Worm (Caenorhabditis elegans) whole organism, young adult: ENCODE measurements around the gene decr-1.3.

Experiments
- B0019.2 ChIP-seq: fragments of 200-800 bp; sonication (Bioruptor generic); conservative IDR thresholded peaks from 2 replicates; pipeline ENCODE4 v1.3.6; 2022; ENCODE audit warnings: missing genetic modification reagents, missing genetic modification characterization, missing compliant biosample characterization
- D2030.7 ChIP-seq: fragments of 200-800 bp; sonication (Bioruptor generic); IDR thresholded peaks from 2 replicates; pipeline ENCODE4 v1.3.6; 2022; ENCODE audit warnings: missing genetic modification reagents, missing genetic modification characterization, missing compliant biosample characterization
- F23B12.7 ChIP-seq: sonication (generic microtip); optimal IDR thresholded peaks from 2 replicates; lab custom pipeline; 2017; ENCODE audit warnings: missing genetic modification characterization, mild to moderate bottlenecking, missing compliant biosample characterization, antibody characterized with exemption, moderate library complexity; ENCODE audit not compliant: insufficient read depth
- F33H1.4 ChIP-seq: fragments of 200-800 bp; sonication (Bioruptor generic); IDR thresholded peaks from 2 replicates; pipeline ENCODE4 v1.3.6; 2022; ENCODE audit warnings: missing genetic modification reagents, missing genetic modification characterization, missing compliant biosample characterization
- F39B2.1 ChIP-seq: fragments of 200-800 bp; sonication (Bioruptor generic); IDR thresholded peaks from 2 replicates; pipeline ENCODE4 v1.3.6; 2022; ENCODE audit warnings: missing genetic modification reagents, missing genetic modification characterization, missing compliant biosample characterization
- F52B5.7 ChIP-seq: sonication (generic microtip); optimal IDR thresholded peaks from 2 replicates; lab custom pipeline; 2016; ENCODE audit warnings: mild to moderate bottlenecking, missing genetic modification characterization, missing compliant biosample characterization
- F55B11.4 ChIP-seq: sonication (generic microtip); optimal IDR thresholded peaks from 2 replicates; lab custom pipeline; 2016; ENCODE audit warnings: missing compliant biosample characterization, missing genetic modification characterization, borderline replicate concordance; ENCODE audit not compliant: insufficient read depth
- Y53F4B.3 ChIP-seq: fragments of 200-800 bp; sonication (Bioruptor generic); IDR thresholded peaks from 2 replicates; pipeline ENCODE4 v1.3.6; 2022; ENCODE audit warnings: missing genetic modification reagents, missing genetic modification characterization, missing compliant biosample characterization
- ZK185.1 ChIP-seq: sonication (generic microtip); optimal IDR thresholded peaks from 2 replicates; lab custom pipeline; 2016; ENCODE audit warnings: mild to moderate bottlenecking, missing genetic modification characterization, missing compliant biosample characterization; ENCODE audit not compliant: poor library complexity, severe bottlenecking
- aptf-2 ChIP-seq: fragments of 200-800 bp; sonication (Bioruptor generic); conservative IDR thresholded peaks from 2 replicates; pipeline ENCODE4 v1.3.6; 2022; ENCODE audit warnings: missing genetic modification reagents, missing genetic modification characterization, missing compliant biosample characterization
- aptf-3 ChIP-seq: fragments of 200-800 bp; sonication (Bioruptor generic); IDR thresholded peaks from 2 replicates; pipeline ENCODE4 v1.3.6; 2022; ENCODE audit warnings: missing genetic modification characterization, missing compliant biosample characterization
- atf-7 ChIP-seq: sonication (generic microtip); optimal IDR thresholded peaks from 2 replicates; lab custom pipeline; 2017; ENCODE audit warnings: mild to moderate bottlenecking, missing genetic modification characterization, missing compliant biosample characterization
- athp-1 ChIP-seq: sonication (generic microtip); optimal IDR thresholded peaks from 2 replicates; lab custom pipeline; 2017; ENCODE audit warnings: mild to moderate bottlenecking, missing genetic modification characterization, missing compliant biosample characterization
- attf-3 ChIP-seq: fragments of 200-800 bp; sonication (Bioruptor generic); conservative IDR thresholded peaks from 2 replicates; pipeline ENCODE4 v1.3.6; 2022; ENCODE audit warnings: missing genetic modification reagents, missing genetic modification characterization, missing compliant biosample characterization
- attf-6 ChIP-seq: fragments of 200-800 bp; sonication (Bioruptor generic); IDR thresholded peaks from 2 replicates; pipeline ENCODE4 v1.3.6; 2022; ENCODE audit warnings: missing genetic modification reagents, missing genetic modification characterization, missing compliant biosample characterization
- bed-1 ChIP-seq: fragments of 200-800 bp; sonication (Bioruptor generic); IDR thresholded peaks from 2 replicates; pipeline ENCODE4 v1.3.6; 2022; ENCODE audit warnings: missing genetic modification reagents, missing genetic modification characterization, missing compliant biosample characterization
- cebp-1 ChIP-seq, 2 experiments: fragments of 200-800 bp in 1 of 2; sonication (Bioruptor generic) in 1 of 2; sonication (generic microtip) in 1 of 2; IDR thresholded peaks in 1 of 2; optimal IDR thresholded peaks in 1 of 2; 2 replicates each; pipeline versions ENCODE4 v1.3.6 to Lab custom; 2017 to 2022; ENCODE audit warnings: missing compliant biosample characterization in 2 of 2, missing genetic modification characterization in 2 of 2, mild to moderate bottlenecking in 1 of 2, missing genetic modification reagents in 1 of 2, moderate library complexity in 1 of 2
- ceh-27 ChIP-seq: fragments of 200-800 bp; sonication (Bioruptor generic); optimal IDR thresholded peaks from 2 replicates; lab custom pipeline; 2018; ENCODE audit warnings: mild to moderate bottlenecking, missing genetic modification characterization, moderate library complexity, missing compliant biosample characterization
- ceh-40 ChIP-seq: fragments of 200-800 bp; sonication (Bioruptor generic); IDR thresholded peaks from 2 replicates; pipeline ENCODE4 v1.3.6; 2022; ENCODE audit warnings: missing genetic modification characterization, missing compliant biosample characterization
- ceh-58 ChIP-seq: fragments of 200-800 bp; sonication (Bioruptor generic); IDR thresholded peaks from 2 replicates; pipeline ENCODE4 v1.3.6; 2022; ENCODE audit warnings: missing genetic modification characterization, missing compliant biosample characterization
- dox-1 ChIP-seq: fragments of 200-800 bp; sonication (Bioruptor generic); IDR thresholded peaks from 2 replicates; pipeline ENCODE4 v1.3.6; 2022; ENCODE audit warnings: missing genetic modification reagents, missing genetic modification characterization, missing compliant biosample characterization
- egl-44 ChIP-seq: fragments of 200-800 bp; sonication (Bioruptor generic); IDR thresholded peaks from 2 replicates; pipeline ENCODE4 v1.3.6; 2022; ENCODE audit warnings: missing genetic modification reagents, missing genetic modification characterization, missing compliant biosample characterization
- ekl-4 ChIP-seq: fragments of 200-800 bp; sonication (Bioruptor generic); IDR thresholded peaks from 2 replicates; pipeline ENCODE4 v1.3.6; 2022; ENCODE audit warnings: missing genetic modification reagents, missing genetic modification characterization, missing compliant biosample characterization
- hmg-1.2 ChIP-seq: fragments of 200-800 bp; sonication (Bioruptor generic); IDR thresholded peaks from 2 replicates; pipeline ENCODE4 v1.3.6; 2022; ENCODE audit warnings: missing genetic modification reagents, missing genetic modification characterization, missing compliant biosample characterization
- lag-1 ChIP-seq: fragments of 200-800 bp; sonication (Bioruptor generic); IDR thresholded peaks from 2 replicates; pipeline ENCODE4 v1.3.6; 2022; ENCODE audit warnings: missing genetic modification reagents, missing genetic modification characterization, missing compliant biosample characterization
- lir-1 ChIP-seq: fragments of 200-800 bp; sonication (Bioruptor generic); conservative IDR thresholded peaks from 2 replicates; pipeline ENCODE4 v1.3.6; 2022; ENCODE audit warnings: missing genetic modification reagents, missing genetic modification characterization, missing compliant biosample characterization
- lsl-1 ChIP-seq: fragments of 200-800 bp; sonication (Bioruptor generic); optimal IDR thresholded peaks from 2 replicates; lab custom pipeline; 2018; ENCODE audit warnings: mild to moderate bottlenecking, missing genetic modification characterization, moderate library complexity, missing compliant biosample characterization
- lsy-27 ChIP-seq: sonication (generic microtip); optimal IDR thresholded peaks from 2 replicates; lab custom pipeline; 2017; ENCODE audit warnings: missing genetic modification characterization, mild to moderate bottlenecking, missing compliant biosample characterization, antibody characterized with exemption, missing genotype, borderline replicate concordance; ENCODE audit not compliant: insufficient read depth
- madf-6 ChIP-seq: fragments of 200-800 bp; sonication (Bioruptor generic); IDR thresholded peaks from 2 replicates; pipeline ENCODE4 v1.3.6; 2022; ENCODE audit warnings: missing genetic modification reagents, missing genetic modification characterization, missing compliant biosample characterization
- mel-28 ChIP-seq: sonication (generic microtip); optimal IDR thresholded peaks from 2 replicates; lab custom pipeline; 2016; ENCODE audit warnings: borderline replicate concordance, mild to moderate bottlenecking, missing genetic modification characterization, missing compliant biosample characterization
- mxl-1 ChIP-seq: sonication (generic microtip); optimal IDR thresholded peaks from 2 replicates; lab custom pipeline; 2016; ENCODE audit warnings: missing genetic modification characterization, missing compliant biosample characterization
- nfya-1 ChIP-seq: sonication (generic microtip); optimal IDR thresholded peaks from 2 replicates; lab custom pipeline; 2017; ENCODE audit warnings: antibody characterized with exemption, missing compliant biosample characterization, missing genetic modification characterization, borderline replicate concordance; ENCODE audit not compliant: insufficient read depth
- nhr-27 ChIP-seq: fragments of 200-800 bp; sonication (Bioruptor generic); optimal IDR thresholded peaks from 2 replicates; lab custom pipeline; 2018; ENCODE audit warnings: mild to moderate bottlenecking, missing genetic modification characterization, moderate library complexity, missing compliant biosample characterization
- nhr-80 ChIP-seq: sonication (generic microtip); optimal IDR thresholded peaks from 2 replicates; lab custom pipeline; 2016; ENCODE audit warnings: missing genetic modification characterization, missing compliant biosample characterization
- pbrm-1 ChIP-seq: fragments of 200-800 bp; sonication (Bioruptor generic); IDR thresholded peaks from 2 replicates; pipeline ENCODE4 v1.3.6; 2022; ENCODE audit warnings: missing genetic modification reagents, missing genetic modification characterization, missing compliant biosample characterization
- rec-8 ChIP-seq, 2 experiments: sonication (generic microtip); optimal IDR thresholded peaks; 2 replicates each; lab custom pipeline; 2016; ENCODE audit warnings: mild to moderate bottlenecking in 2 of 2, missing genetic modification characterization in 2 of 2, missing genetic modification reagents in 2 of 2, missing genotype in 2 of 2, missing biosample characterization in 1 of 2, missing compliant biosample characterization in 1 of 2, moderate library complexity in 1 of 2
- repo-1 ChIP-seq: sonication (generic microtip); optimal IDR thresholded peaks from 2 replicates; lab custom pipeline; 2017; ENCODE audit warnings: mild to moderate bottlenecking, missing genetic modification characterization, missing compliant biosample characterization
- snpc-1.1 ChIP-seq: sonication (generic microtip); optimal IDR thresholded peaks from 2 replicates; lab custom pipeline; 2017; ENCODE audit warnings: missing genetic modification characterization, mild to moderate bottlenecking, missing compliant biosample characterization, antibody characterized with exemption, moderate library complexity, missing genotype, missing genetic modification reagents; ENCODE audit not compliant: insufficient read depth
- snpc-3.4 ChIP-seq: sonication (generic microtip); optimal IDR thresholded peaks from 2 replicates; lab custom pipeline; 2017; ENCODE audit warnings: missing genetic modification characterization, mild to moderate bottlenecking, missing compliant biosample characterization, antibody characterized with exemption, moderate library complexity, missing genotype, missing genetic modification reagents
- ztf-25 ChIP-seq: fragments of 200-800 bp; sonication (Bioruptor generic); IDR thresholded peaks from 2 replicates; pipeline ENCODE4 v1.3.6; 2022; ENCODE audit warnings: missing genetic modification reagents, missing genetic modification characterization, missing compliant biosample characterization
- ztf-6 ChIP-seq: fragments of 200-800 bp; sonication (Bioruptor generic); IDR thresholded peaks from 2 replicates; pipeline ENCODE4 v1.3.6; 2022; ENCODE audit warnings: missing genetic modification reagents, missing genetic modification characterization, missing compliant biosample characterization

decr-1.3 gene

ce11 chrII:8220267-8220666, 46.9 kb upstream of the decr-1.3 start:
- TF ChIP-seq D2030.7: no peak
- TF ChIP-seq F52B5.7 (tag; lab: Kevin White, UChicago): no peak
- TF ChIP-seq nfya-1 (tag; lab: Kevin White, UChicago): no peak
- no peak for TF ChIP-seq ceh-58 (GFP tag; lab: Robert Waterston, UW)
- no peak for TF ChIP-seq bed-1 (GFP tag; lab: Robert Waterston, UW)
- no peak for TF ChIP-seq F55B11.4 (tag; lab: Kevin White, UChicago)
- TF ChIP-seq athp-1 (tag; lab: Kevin White, UChicago): no peak
- TF ChIP-seq atf-7 (tag; lab: Kevin White, UChicago): no peak
- TF ChIP-seq aptf-3 (GFP tag; lab: Robert Waterston, UW): no peak
- TF ChIP-seq lag-1 (GFP tag; lab: Robert Waterston, UW): no peak
- no peak for TF ChIP-seq repo-1
- no peak for TF ChIP-seq rec-8 (tag; optimal IDR thresholded peaks at IDR 0.05; lab: Kevin White, UChicago)
- TF ChIP-seq ZK185.1: no peak
- TF ChIP-seq F39B2.1 (GFP tag; lab: Robert Waterston, UW): no peak

ce11 chrII:8218266-8218665, 44.9 kb upstream of the decr-1.3 start:
- TF ChIP-seq snpc-1.1: no peak
- no peak for TF ChIP-seq lsy-27
- TF ChIP-seq aptf-2 (GFP tag; lab: Robert Waterston, UW): no peak
- no peak for TF ChIP-seq atf-7 (tag; lab: Kevin White, UChicago)
- TF ChIP-seq ztf-25 (GFP tag; lab: Robert Waterston, UW): no peak
- TF ChIP-seq F39B2.1 (GFP tag; lab: Robert Waterston, UW): no peak
- TF ChIP-seq lag-1 (GFP tag; lab: Robert Waterston, UW): no peak

DNA sequence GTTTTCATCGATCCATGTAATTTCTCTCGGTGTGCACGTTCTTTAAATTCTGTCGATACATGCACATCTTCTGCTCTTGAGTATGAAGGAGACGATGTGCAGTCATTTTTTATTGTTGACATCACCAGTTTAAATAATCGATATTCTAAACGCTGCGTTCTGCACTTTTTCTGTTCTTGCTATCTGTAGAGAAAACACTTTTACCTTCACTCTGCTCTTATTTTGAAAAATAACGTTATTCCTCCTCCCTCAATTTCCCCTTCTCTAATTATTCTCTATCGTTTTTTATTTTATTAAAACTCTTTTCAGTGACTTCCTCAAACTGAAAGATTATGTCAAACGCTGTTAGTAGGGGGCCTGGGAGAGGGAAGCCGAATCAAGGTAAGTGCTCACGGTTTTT, 43.6 kb upstream of the decr-1.3 start, which contains the start of gene ifg-1:
TSS of gene ifg-1 (plus strand) at position 301 of the 400 bp plus-strand sequence.
- TF ChIP-seq ceh-40 (GFP tag; lab: Robert Waterston, UW) (no peak), attf-3 (GFP tag; lab: Robert Waterston, UW) (no peak), lir-1 (GFP tag; lab: Robert Waterston, UW) (no peak), attf-6 (GFP tag; lab: Robert Waterston, UW) (no peak), nhr-27 (tag; lab: Kevin White, UChicago) (no peak), mel-28 (tag; lab: Kevin White, UChicago) (no peak), ekl-4 (GFP tag; lab: Robert Waterston, UW) (no peak), ztf-6 (GFP tag; lab: Robert Waterston, UW) (no peak), pbrm-1 (GFP tag; lab: Robert Waterston, UW) (no peak), ztf-25 (GFP tag; lab: Robert Waterston, UW) (no peak), Y53F4B.3 (GFP tag; lab: Robert Waterston, UW) (no peak), ceh-27 (GFP tag; lab: Kevin White, UChicago) (no peak)
- TF ChIP-seq, all 124 proteins: peak for 0

DNA sequence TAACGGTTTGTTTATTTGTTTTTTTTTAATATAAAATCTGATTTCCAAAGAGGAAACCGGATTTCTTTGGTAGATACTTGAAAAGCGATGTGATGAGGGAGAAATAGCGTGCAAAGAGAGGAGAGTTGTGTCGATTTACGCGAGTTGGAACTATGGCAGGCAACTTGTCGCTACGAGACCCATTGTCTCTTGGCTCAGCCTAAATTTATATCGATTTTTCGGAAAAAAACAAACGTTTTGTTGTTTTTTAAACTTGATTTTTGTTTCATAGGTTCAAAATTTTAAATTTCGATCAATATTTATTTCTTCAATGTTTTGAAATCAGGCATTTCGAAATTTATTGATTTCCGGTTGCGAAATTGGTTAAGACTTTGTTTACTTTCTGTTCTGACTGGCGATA, 43.1 kb upstream of the decr-1.3 start, which contains the start of gene M110.3:
TSS of gene M110.3 (minus strand) at position 184 of the 400 bp plus-strand sequence.
- TF ChIP-seq cebp-1 (GFP tag; IDR thresholded peaks at IDR 0.05; lab: Robert Waterston, UW): peak; percentile 66; the same call in 1 of the 2 replicates
- peak; percentile 96 for TF ChIP-seq cebp-1 (tag; optimal IDR thresholded peaks at IDR 0.05; lab: Kevin White, UChicago)
- no peak for TF ChIP-seq dox-1 (GFP tag; lab: Robert Waterston, UW)
- peak; percentile 73 for TF ChIP-seq F33H1.4 (GFP tag; lab: Robert Waterston, UW)
- TF ChIP-seq egl-44 (GFP tag; lab: Robert Waterston, UW): no peak
- no peak for TF ChIP-seq mxl-1 (tag; lab: Kevin White, UChicago)
- 0 out of 2 replicates have a peak, but pooled peaks have one; percentile 24 for TF ChIP-seq madf-6 (GFP tag; lab: Robert Waterston, UW)
- TF ChIP-seq F23B12.7 (tag; lab: Kevin White, UChicago): peak; percentile 70
- peak; percentile 33 for TF ChIP-seq lsl-1
- peak; percentile 5 for TF ChIP-seq nhr-80 (tag; lab: Kevin White, UChicago)
- TF ChIP-seq hmg-1.2 (GFP tag; lab: Robert Waterston, UW): peak; percentile 90; the same call in 1 of the 2 replicates
- peak; percentile 36 for TF ChIP-seq snpc-3.4 (tag; lab: Kevin White, UChicago)
- no peak for TF ChIP-seq B0019.2 (GFP tag; lab: Robert Waterston, UW)
